Worm (Caenorhabditis elegans) whole organism, L1 larva: Measurements from ENCODE around the gene tor-1.

ENCODE experiments used
- C16A3.4 ChIP-seq: fragments of 150-350 bp; optimal IDR thresholded peaks from 2 replicates; lab custom pipeline; 2014; ENCODE audit warnings: missing biosample characterization, missing genetic modification characterization
- C34B4.2 ChIP-seq: sonication (generic microtip); optimal IDR thresholded peaks from 2 replicates; lab custom pipeline; 2017; ENCODE audit warnings: mild to moderate bottlenecking, missing genetic modification characterization, missing compliant biosample characterization
- F16B12.6 ChIP-seq: fragments of 150-350 bp; optimal IDR thresholded peaks from 2 replicates; lab custom pipeline; 2014; ENCODE audit warnings: missing biosample characterization, missing genetic modification characterization
- Y116A8C.19 ChIP-seq: sonication (generic microtip); optimal IDR thresholded peaks from 2 replicates; lab custom pipeline; 2016; ENCODE audit warnings: missing compliant biosample characterization, missing genetic modification characterization, borderline replicate concordance
- aha-1 ChIP-seq: fragments of 150-350 bp; optimal IDR thresholded peaks from 2 replicates; lab custom pipeline; 2014; ENCODE audit warnings: missing biosample characterization, missing genetic modification characterization
- alr-1 ChIP-seq: fragments of 200-800 bp; sonication (Bioruptor generic); optimal IDR thresholded peaks from 2 replicates; lab custom pipeline; 2018; ENCODE audit warnings: borderline replicate concordance, mild to moderate bottlenecking, missing genetic modification characterization, missing compliant biosample characterization
- aly-2 ChIP-seq: fragments of 150-350 bp; optimal IDR thresholded peaks from 2 replicates; lab custom pipeline; 2014; ENCODE audit warnings: missing biosample characterization, missing genetic modification characterization
- ama-1 ChIP-seq: fragments of 150-350 bp; optimal IDR thresholded peaks from 2 replicates; lab custom pipeline; 2014
- ceh-63 ChIP-seq: fragments of 200-800 bp; sonication (Bioruptor generic); optimal IDR thresholded peaks from 2 replicates; lab custom pipeline; 2018; ENCODE audit warnings: mild to moderate bottlenecking, missing genetic modification characterization, missing compliant biosample characterization
- efl-1 ChIP-seq, 4 experiments: fragments of 150-350 bp; optimal IDR thresholded peaks in 3 of 4; peaks in 1 of 4; 1 replicate in 1 of 4; 2 replicates in 3 of 4; lab custom pipeline; 2014; ENCODE audit warnings: missing biosample characterization in 2 of 4, missing genetic modification characterization in 2 of 4, missing genetic modification reagents in 2 of 4
- efl-3 ChIP-seq: fragments of 200-800 bp; sonication (Bioruptor generic); optimal IDR thresholded peaks from 2 replicates; lab custom pipeline; 2018; ENCODE audit warnings: mild to moderate bottlenecking, missing genetic modification characterization, missing compliant biosample characterization
- egl-27 ChIP-seq, 2 experiments: fragments of 150-350 bp in 1 of 2; sonication (generic microtip); optimal IDR thresholded peaks; 3 replicates each; lab custom pipeline; 2017 to 2018; ENCODE audit warnings: missing biosample characterization in 2 of 2, missing genetic modification characterization in 2 of 2, missing genetic modification reagents in 2 of 2
- elt-2 ChIP-seq: sonication (generic microtip); optimal IDR thresholded peaks from 2 replicates; lab custom pipeline; 2016; ENCODE audit warnings: missing genetic modification characterization, mild to moderate bottlenecking, inconsistent platforms, missing compliant biosample characterization, missing genetic modification reagents
- elt-3 ChIP-seq, 6 experiments: fragments of 150-350 bp in 1 of 6; sonication (generic microtip); optimal IDR thresholded peaks; 2 replicates each; lab custom pipeline; 2017 to 2018; ENCODE audit warnings: missing biosample characterization in 6 of 6, missing genetic modification characterization in 6 of 6, inconsistent platforms in 1 of 6
- fkh-10 ChIP-seq: sonication (generic microtip); optimal IDR thresholded peaks from 2 replicates; lab custom pipeline; 2017; ENCODE audit warnings: missing biosample characterization, missing genetic modification reagents, missing genetic modification characterization
- fos-1 ChIP-seq: fragments of 150-350 bp; optimal IDR thresholded peaks from 2 replicates; lab custom pipeline; 2014; ENCODE audit warnings: missing biosample characterization, missing genetic modification characterization
- hlh-17 ChIP-seq: fragments of 200-800 bp; sonication (Bioruptor generic); optimal IDR thresholded peaks from 2 replicates; lab custom pipeline; 2018; ENCODE audit warnings: missing genetic modification characterization, mild to moderate bottlenecking, missing compliant biosample characterization, moderate library complexity, borderline replicate concordance
- hpl-2 ChIP-seq: fragments of 150-350 bp; optimal IDR thresholded peaks from 2 replicates; lab custom pipeline; 2014; ENCODE audit warnings: missing biosample characterization, missing genetic modification reagents, missing genetic modification characterization
- isw-1 ChIP-seq: fragments of 200-800 bp; sonication (Bioruptor generic); IDR thresholded peaks from 2 replicates; pipeline ENCODE4 v1.3.6; 2022; ENCODE audit warnings: missing genetic modification characterization, missing compliant biosample characterization
- jun-1 ChIP-seq: fragments of 150-350 bp; optimal IDR thresholded peaks from 2 replicates; lab custom pipeline; 2014; ENCODE audit warnings: missing biosample characterization, missing genetic modification reagents, missing genetic modification characterization
- lin-35 ChIP-seq, 2 experiments: fragments of 150-350 bp; optimal IDR thresholded peaks; 2 replicates each; lab custom pipeline; 2014; ENCODE audit warnings: missing biosample characterization in 2 of 2, missing genetic modification characterization in 2 of 2, missing genetic modification reagents in 2 of 2
- lin-39 ChIP-seq: fragments of 150-350 bp; optimal IDR thresholded peaks from 2 replicates; lab custom pipeline; 2014; ENCODE audit warnings: missing biosample characterization, missing genetic modification reagents, missing genetic modification characterization
- lsy-2 ChIP-seq, 2 experiments: fragments of 150-350 bp; optimal IDR thresholded peaks; 2 replicates each; lab custom pipeline; 2014; ENCODE audit warnings: missing biosample characterization in 2 of 2, missing genetic modification characterization in 2 of 2
- mab-9 ChIP-seq: fragments of 200-800 bp; sonication (Bioruptor generic); IDR thresholded peaks from 2 replicates; pipeline ENCODE4 v1.3.6; 2022; ENCODE audit warnings: missing genetic modification reagents, missing genetic modification characterization, missing compliant biosample characterization
- mdl-1 ChIP-seq, 2 experiments: fragments of 150-350 bp; optimal IDR thresholded peaks; 2 replicates each; lab custom pipeline; 2014 to 2017; ENCODE audit warnings: missing biosample characterization in 2 of 2, missing genetic modification characterization in 2 of 2, inconsistent platforms in 1 of 2
- mef-2 ChIP-seq: fragments of 150-350 bp; optimal IDR thresholded peaks from 2 replicates; lab custom pipeline; 2014; ENCODE audit warnings: missing biosample characterization, missing genetic modification characterization
- mep-1 ChIP-seq: fragments of 150-350 bp; optimal IDR thresholded peaks from 2 replicates; lab custom pipeline; 2014; ENCODE audit warnings: missing biosample characterization, missing genetic modification characterization
- nhr-19 ChIP-seq: fragments of 200-800 bp; sonication (Bioruptor generic); conservative IDR thresholded peaks from 2 replicates; pipeline ENCODE4 v1.3.6; 2022; ENCODE audit warnings: missing genetic modification characterization, missing compliant biosample characterization
- nhr-20 ChIP-seq: sonication (generic microtip); optimal IDR thresholded peaks from 2 replicates; lab custom pipeline; 2016; ENCODE audit warnings: mild to moderate bottlenecking, missing genetic modification characterization, missing compliant biosample characterization
- nhr-47 ChIP-seq: sonication (generic microtip); optimal IDR thresholded peaks from 2 replicates; lab custom pipeline; 2016; ENCODE audit warnings: mild to moderate bottlenecking, missing genetic modification characterization, moderate library complexity, missing compliant biosample characterization
- nhr-71 ChIP-seq: sonication (generic microtip); optimal IDR thresholded peaks from 2 replicates; lab custom pipeline; 2016; ENCODE audit warnings: mild to moderate bottlenecking, missing genetic modification characterization, moderate library complexity, missing compliant biosample characterization
- nhr-77 ChIP-seq: fragments of 150-350 bp; optimal IDR thresholded peaks from 2 replicates; lab custom pipeline; 2014; ENCODE audit warnings: missing biosample characterization, missing genetic modification characterization
- nhr-84 ChIP-seq: sonication (generic microtip); optimal IDR thresholded peaks from 2 replicates; lab custom pipeline; 2017; ENCODE audit warnings: missing biosample characterization, missing genetic modification characterization
- nhr-90 ChIP-seq: sonication (generic microtip); optimal IDR thresholded peaks from 2 replicates; lab custom pipeline; 2016; ENCODE audit warnings: mild to moderate bottlenecking, missing genetic modification characterization, missing compliant biosample characterization; ENCODE audit not compliant: poor library complexity
- pag-3 ChIP-seq: sonication (generic microtip); optimal IDR thresholded peaks from 2 replicates; lab custom pipeline; 2017; ENCODE audit warnings: missing genetic modification characterization, mild to moderate bottlenecking, missing compliant biosample characterization, antibody characterized with exemption, borderline replicate concordance; ENCODE audit not compliant: insufficient read depth
- pax-3 ChIP-seq: fragments of 200-800 bp; sonication (Bioruptor generic); optimal IDR thresholded peaks from 2 replicates; lab custom pipeline; 2018; ENCODE audit warnings: mild to moderate bottlenecking, missing genetic modification characterization, moderate library complexity, missing compliant biosample characterization
- pqm-1 ChIP-seq: sonication (generic microtip); optimal IDR thresholded peaks from 3 replicates; lab custom pipeline; 2017; ENCODE audit warnings: missing biosample characterization, missing genetic modification characterization
- rnt-1 ChIP-seq: sonication (generic microtip); optimal IDR thresholded peaks from 2 replicates; lab custom pipeline; 2016; ENCODE audit warnings: mild to moderate bottlenecking, missing genetic modification characterization, moderate library complexity, missing compliant biosample characterization
- swsn-7 ChIP-seq: sonication (generic microtip); optimal IDR thresholded peaks from 2 replicates; lab custom pipeline; 2016; ENCODE audit warnings: missing genetic modification characterization, missing compliant biosample characterization
- tlp-1 ChIP-seq: fragments of 150-350 bp; optimal IDR thresholded peaks from 2 replicates; lab custom pipeline; 2014; ENCODE audit warnings: missing biosample characterization, missing genetic modification characterization
- unc-30 ChIP-seq: sonication (generic microtip); optimal IDR thresholded peaks from 2 replicates; lab custom pipeline; 2017; ENCODE audit warnings: missing biosample characterization, missing genetic modification characterization
- unc-86 ChIP-seq: sonication (generic microtip); optimal IDR thresholded peaks from 2 replicates; lab custom pipeline; 2016; ENCODE audit warnings: missing genetic modification characterization, missing compliant biosample characterization
- ztf-11 ChIP-seq, 2 experiments: sonication (generic microtip); optimal IDR thresholded peaks; 2 replicates each; lab custom pipeline; 2016 to 2017; ENCODE audit warnings: missing genetic modification characterization in 2 of 2, missing biosample characterization in 1 of 2, missing compliant biosample characterization in 1 of 2
- ztf-4 ChIP-seq: fragments of 150-350 bp; optimal IDR thresholded peaks from 2 replicates; lab custom pipeline; 2014; ENCODE audit warnings: missing biosample characterization, missing genetic modification characterization

Gene tor-1

ce11 chrIV:13985705-13986104, at the start of gene tor-1:
Gene tor-1, minus strand, starts transcription at chrIV:13985805.
- TF ChIP-seq efl-1 (optimal IDR thresholded peaks at IDR 0.05; lab: Kevin White, UChicago) (no peak), efl-1 (GFP tag; optimal IDR thresholded peaks at IDR 0.05 in 1 of 2; lab: Kevin White, UChicago) (no peak), pax-3 (tag; lab: Kevin White, UChicago) (no peak), unc-30 (no peak), egl-27 (tag; optimal IDR thresholded peaks at IDR 0.05; lab: Kevin White, UChicago) (no peak), F16B12.6 (tag; lab: Kevin White, UChicago) (no peak), nhr-19 (GFP tag; lab: Robert Waterston, UW) (no peak), nhr-47 (no peak), nhr-84 (tag; lab: Kevin White, UChicago) (no peak), nhr-90 (tag; lab: Kevin White, UChicago) (no peak), aly-2 (no peak), fos-1 (no peak), C34B4.2 (tag; lab: Kevin White, UChicago) (no peak), unc-86 (tag; lab: Kevin White, UChicago) (no peak), mab-9 (no peak), mep-1 (tag; lab: Kevin White, UChicago) (no peak), swsn-7 (tag; lab: Kevin White, UChicago) (no peak), ama-1 (lab: Kevin White, UChicago) (no peak)

ce11 chrIV:14034571-14034954, 49.0 kb upstream of the tor-1 start:
- TF ChIP-seq efl-1 (optimal IDR thresholded peaks at IDR 0.05; lab: Kevin White, UChicago) (no peak), efl-1 (GFP tag; optimal IDR thresholded peaks at IDR 0.05 in 1 of 2; lab: Kevin White, UChicago) (peak in 1 of 2 experiments; percentile 82), pag-3 (tag; lab: Kevin White, UChicago) (no peak)

- peak; percentile 85 for TF ChIP-seq nhr-47
- peak; percentile 38 for TF ChIP-seq elt-2 (tag; lab: Kevin White, UChicago)
- no peak for TF ChIP-seq aly-2
- TF ChIP-seq pax-3 (tag; lab: Kevin White, UChicago) = peak; percentile 77
- peak; percentile 88 for TF ChIP-seq swsn-7 (tag; lab: Kevin White, UChicago)
- no peak for TF ChIP-seq tlp-1 (tag; lab: Kevin White, UChicago)
- TF ChIP-seq pqm-1 (tag; lab: Kevin White, UChicago) = peak; percentile 67
- peak; percentile 81 for TF ChIP-seq jun-1 (tag; lab: Kevin White, UChicago)
- TF ChIP-seq efl-1 (optimal IDR thresholded peaks at IDR 0.05; lab: Kevin White, UChicago) = peak; percentile 51 to 56
- TF ChIP-seq efl-1 (GFP tag; optimal IDR thresholded peaks at IDR 0.05 in 1 of 2; lab: Kevin White, UChicago) = peak; percentile 42 to 94
- no peak; the same call in 1 of the 2 replicates for TF ChIP-seq isw-1 (GFP tag; lab: Robert Waterston, UW)
- peak; percentile 67 to 77 for TF ChIP-seq lin-35 (GFP tag; optimal IDR thresholded peaks at IDR 0.05; lab: Kevin White, UChicago)
- TF ChIP-seq hlh-17 (GFP tag; lab: Kevin White, UChicago) = peak; percentile 98
- TF ChIP-seq ztf-4 (tag; lab: Kevin White, UChicago) = peak; percentile 88
- peak; percentile 62 to 64 for TF ChIP-seq lsy-2 (tag; optimal IDR thresholded peaks at IDR 0.05; lab: Kevin White, UChicago)
- TF ChIP-seq fkh-10 (GFP tag; lab: Kevin White, UChicago) = peak; percentile 95
- TF ChIP-seq ceh-63 (GFP tag; lab: Kevin White, UChicago) = peak; percentile 94
- TF ChIP-seq ama-1 (lab: Kevin White, UChicago) = peak; percentile 100
- TF ChIP-seq ztf-11 (tag; optimal IDR thresholded peaks at IDR 0.05; lab: Kevin White, UChicago) = peak; percentile 70 to 85
- TF ChIP-seq unc-30 = peak; percentile 81
- TF ChIP-seq nhr-77 (tag; lab: Kevin White, UChicago) = peak; percentile 45
- TF ChIP-seq aha-1 = peak; percentile 38
- TF ChIP-seq nhr-90 (tag; lab: Kevin White, UChicago) = peak; percentile 56
- TF ChIP-seq mep-1 (tag; lab: Kevin White, UChicago) = peak; percentile 89
- peak; percentile 21 for TF ChIP-seq hpl-2 (GFP tag; lab: Kevin White, UChicago)
- peak; percentile 70 for TF ChIP-seq nhr-71 (tag; lab: Kevin White, UChicago)
- TF ChIP-seq alr-1 = no peak
- peak in 2 of 6 experiments; percentile 16 to 67 for TF ChIP-seq elt-3 (tag; optimal IDR thresholded peaks at IDR 0.05; lab: Kevin White, UChicago)
- TF ChIP-seq efl-3 (GFP tag; lab: Kevin White, UChicago) = peak; percentile 78
- peak in 1 of 2 experiments; percentile 79 for TF ChIP-seq mdl-1 (tag; optimal IDR thresholded peaks at IDR 0.05; lab: Kevin White, UChicago)
- TF ChIP-seq mef-2 (tag; lab: Kevin White, UChicago) = peak; percentile 81
- TF ChIP-seq nhr-20 = peak; percentile 55
- TF ChIP-seq lin-39 = peak; percentile 23
- peak; percentile 69 for TF ChIP-seq C16A3.4 (tag; lab: Kevin White, UChicago)
- TF ChIP-seq Y116A8C.19 (tag; lab: Kevin White, UChicago) = no peak
- TF ChIP-seq rnt-1 (tag; lab: Kevin White, UChicago) = peak; percentile 78
Observed at ce11 chrIV:14033752-14034570, 48.4 kb upstream of the tor-1 start.
